Fruit fly (Drosophila melanogaster) whole organism, embryonic: Measurements from ENCODE around the gene Mccc1.

Experiments
- CG15011 ChIP-seq: fragments of 200-800 bp; sonication (Bioruptor generic); optimal IDR thresholded peaks from 3 replicates; lab custom pipeline; 2018; ENCODE audit warnings: missing biosample characterization, mild to moderate bottlenecking, missing genetic modification characterization
- CG16863 ChIP-seq: fragments of 200-800 bp; sonication (Bioruptor generic); optimal IDR thresholded peaks from 3 replicates; lab custom pipeline; 2016; ENCODE audit warnings: missing biosample characterization, missing genetic modification characterization
- CG30403 ChIP-seq: fragments of 200-800 bp; sonication (Bioruptor generic); optimal IDR thresholded peaks from 3 replicates; lab custom pipeline; 2016; ENCODE audit warnings: missing biosample characterization, missing genetic modification characterization
- CG7928 ChIP-seq: fragments of 200-800 bp; sonication (Bioruptor generic); optimal IDR thresholded peaks from 2 replicates; lab custom pipeline; 2017; ENCODE audit warnings: missing biosample characterization, mild to moderate bottlenecking, missing genetic modification characterization
- Hr39 ChIP-seq: fragments of >200 bp; optimal IDR thresholded peaks from 2 replicates; lab custom pipeline; 2017
- Nf-YC ChIP-seq: fragments of 200-800 bp; optimal IDR thresholded peaks from 3 replicates; lab custom pipeline; 2019; ENCODE audit warnings: missing biosample characterization, mild to moderate bottlenecking, missing genetic modification characterization, moderate library complexity
- Usf ChIP-seq: fragments of 200-800 bp; sonication (Bioruptor generic); optimal IDR thresholded peaks from 2 replicates; lab custom pipeline; 2017; ENCODE audit warnings: missing genotype, missing biosample characterization, missing genetic modification characterization
- cas ChIP-seq: fragments of 200-800 bp; sonication (Bioruptor generic); IDR thresholded peaks from 2 replicates; pipeline ENCODE4 v1.3.6; 2022; ENCODE audit warnings: missing biosample characterization, missing genetic modification characterization
- psq ChIP-seq: fragments of 200-800 bp; sonication (Bioruptor generic); optimal IDR thresholded peaks from 2 replicates; lab custom pipeline; 2017; ENCODE audit warnings: missing biosample characterization, missing genetic modification characterization
- tna ChIP-seq: fragments of 200-800 bp; sonication (Bioruptor generic); IDR thresholded peaks from 2 replicates; pipeline ENCODE4 v1.3.6; 2022; ENCODE audit warnings: missing biosample characterization, missing genetic modification characterization; ENCODE audit not compliant: partially characterized antibody

DNA sequence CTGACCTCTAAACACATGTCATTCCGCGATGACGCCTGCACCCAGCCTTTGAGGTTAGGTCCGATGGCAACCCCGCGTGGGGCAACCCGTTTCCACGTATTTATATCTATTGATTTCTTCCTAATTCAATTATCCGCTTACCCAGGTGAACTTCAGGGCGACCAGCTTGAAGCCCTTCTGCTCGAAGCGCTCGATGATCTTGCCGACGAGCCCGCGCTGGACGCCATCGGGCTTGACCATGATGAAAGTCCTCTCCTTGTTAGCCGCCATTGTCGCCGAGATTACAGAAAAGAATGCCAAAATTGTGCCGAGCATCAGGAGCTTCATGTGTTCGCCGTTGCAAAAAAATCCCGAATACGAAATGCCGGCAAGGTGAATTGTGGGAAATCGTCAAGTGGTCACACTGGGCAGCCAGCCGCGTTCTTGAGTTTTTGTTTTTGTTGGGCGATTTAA lies 48.1 kb downstream of the Mccc1 start, which contains the start of gene awd:
- TF ChIP-seq CG30403: no peak
- TF ChIP-seq Hr39 (lab: Kevin White, UChicago): no peak
- no peak for TF ChIP-seq psq (GFP tag; lab: Kevin White, UChicago)
- no peak for TF ChIP-seq CG15011 (GFP tag; lab: Kevin White, UChicago)
- no peak for TF ChIP-seq cas (GFP tag; lab: Robert Waterston, UW)
- no peak for TF ChIP-seq CG7928
- TF ChIP-seq Usf (GFP tag; lab: Kevin White, UChicago): no peak
- TF ChIP-seq Nf-YC (tag; lab: Kevin White, UChicago): no peak
- peak; percentile 15; the same call in 1 of the 2 replicates for TF ChIP-seq tna (GFP tag; lab: Robert Waterston, UW)
- TF ChIP-seq CG16863: no peak
